Worm (Caenorhabditis elegans) whole organism, late embryonic: ENCODE results near the gene F28A10.4.

Experiments
- K02D7.2 ChIP-seq: sonication (generic microtip); optimal IDR thresholded peaks from 2 replicates; lab custom pipeline; 2017; ENCODE audit warnings: mild to moderate bottlenecking, missing genetic modification characterization, missing compliant biosample characterization
- Y22D7AL.16 ChIP-seq: sonication (generic microtip); optimal IDR thresholded peaks from 2 replicates; lab custom pipeline; 2016; ENCODE audit warnings: missing genetic modification characterization, missing compliant biosample characterization
- ahr-1 ChIP-seq: sonication (generic microtip); optimal IDR thresholded peaks from 2 replicates; lab custom pipeline; 2016; ENCODE audit warnings: missing genetic modification characterization, missing compliant biosample characterization
- ceh-14 ChIP-seq: sonication (generic microtip); optimal IDR thresholded peaks from 2 replicates; lab custom pipeline; 2016; ENCODE audit warnings: missing genotype, missing genetic modification characterization, missing compliant biosample characterization
- ceh-18 ChIP-seq: sonication (generic microtip); optimal IDR thresholded peaks from 2 replicates; lab custom pipeline; 2016; ENCODE audit warnings: missing genetic modification characterization, missing compliant biosample characterization
- ceh-19 ChIP-seq: fragments of 200-800 bp; sonication (Bioruptor generic); optimal IDR thresholded peaks from 2 replicates; lab custom pipeline; 2018; ENCODE audit warnings: mild to moderate bottlenecking, missing genetic modification characterization, missing compliant biosample characterization
- ceh-24 ChIP-seq: sonication (generic microtip); optimal IDR thresholded peaks from 2 replicates; lab custom pipeline; 2016; ENCODE audit warnings: mild to moderate bottlenecking, missing genetic modification characterization, missing compliant biosample characterization
- ceh-30 ChIP-seq: fragments of 150-350 bp; optimal IDR thresholded peaks from 2 replicates; lab custom pipeline; 2014; ENCODE audit warnings: missing biosample characterization, missing genetic modification characterization
- ceh-31 ChIP-seq: sonication (generic microtip); optimal IDR thresholded peaks from 2 replicates; lab custom pipeline; 2016; ENCODE audit warnings: missing genetic modification characterization, missing compliant biosample characterization
- ceh-45 ChIP-seq: fragments of 200-800 bp; sonication (Bioruptor generic); IDR thresholded peaks from 2 replicates; pipeline ENCODE4 v1.3.6; 2022; ENCODE audit warnings: missing genetic modification reagents, missing genetic modification characterization, missing compliant biosample characterization
- ceh-48 ChIP-seq: sonication (generic microtip); optimal IDR thresholded peaks from 2 replicates; lab custom pipeline; 2016; ENCODE audit warnings: missing genetic modification characterization, inconsistent platforms, missing compliant biosample characterization
- ceh-9 ChIP-seq: sonication (generic microtip); optimal IDR thresholded peaks from 2 replicates; lab custom pipeline; 2016; ENCODE audit warnings: mild to moderate bottlenecking, missing genetic modification characterization, inconsistent platforms, missing compliant biosample characterization
- che-1 ChIP-seq: sonication (generic microtip); optimal IDR thresholded peaks from 2 replicates; lab custom pipeline; 2016; ENCODE audit warnings: mild to moderate bottlenecking, missing genetic modification characterization, missing compliant biosample characterization
- dmd-4 ChIP-seq: sonication (generic microtip); optimal IDR thresholded peaks from 2 replicates; lab custom pipeline; 2016; ENCODE audit warnings: borderline replicate concordance, missing genetic modification characterization, missing compliant biosample characterization
- elt-2 ChIP-seq: sonication (generic microtip); optimal IDR thresholded peaks from 2 replicates; lab custom pipeline; 2016; ENCODE audit warnings: missing genetic modification reagents, missing genetic modification characterization, missing compliant biosample characterization
- ets-4 ChIP-seq: sonication (generic microtip); optimal IDR thresholded peaks from 2 replicates; lab custom pipeline; 2016; ENCODE audit warnings: missing genetic modification characterization, missing compliant biosample characterization
- eyg-1 ChIP-seq: sonication (generic microtip); optimal IDR thresholded peaks from 2 replicates; lab custom pipeline; 2016; ENCODE audit warnings: missing genotype, missing genetic modification characterization, missing compliant biosample characterization
- fax-1 ChIP-seq: sonication (generic microtip); optimal IDR thresholded peaks from 2 replicates; lab custom pipeline; 2016; ENCODE audit warnings: missing genotype, missing genetic modification characterization, missing compliant biosample characterization
- fkh-6 ChIP-seq: sonication (generic microtip); optimal IDR thresholded peaks from 2 replicates; lab custom pipeline; 2016; ENCODE audit warnings: missing genetic modification characterization, missing compliant biosample characterization
- hlh-15 ChIP-seq: sonication (generic microtip); optimal IDR thresholded peaks from 2 replicates; lab custom pipeline; 2016; ENCODE audit warnings: missing genetic modification characterization, missing compliant biosample characterization
- hlh-8 ChIP-seq: sonication (generic microtip); optimal IDR thresholded peaks from 2 replicates; lab custom pipeline; 2016; ENCODE audit warnings: missing genotype, missing genetic modification characterization, missing compliant biosample characterization
- lin-11 ChIP-seq: fragments of 200-800 bp; sonication (Bioruptor generic); optimal IDR thresholded peaks from 2 replicates; lab custom pipeline; 2018; ENCODE audit warnings: mild to moderate bottlenecking, missing genetic modification characterization, missing compliant biosample characterization
- nhr-11 ChIP-seq: fragments of 150-350 bp; optimal IDR thresholded peaks from 2 replicates; lab custom pipeline; 2014; ENCODE audit warnings: missing biosample characterization, missing genetic modification characterization
- npax-4 ChIP-seq: sonication (generic microtip); optimal IDR thresholded peaks from 2 replicates; lab custom pipeline; 2016; ENCODE audit warnings: missing genetic modification characterization, missing compliant biosample characterization
- pat-9 ChIP-seq: fragments of 200-800 bp; sonication (Bioruptor generic); optimal IDR thresholded peaks from 2 replicates; lab custom pipeline; 2018; ENCODE audit warnings: mild to moderate bottlenecking, missing genetic modification characterization, moderate library complexity, missing compliant biosample characterization
- pha-4 ChIP-seq: fragments of 150-350 bp; optimal IDR thresholded peaks from 2 replicates; lab custom pipeline; 2018; ENCODE audit warnings: missing biosample characterization, missing genetic modification reagents, missing genetic modification characterization
- pros-1 ChIP-seq: fragments of 150-350 bp; optimal IDR thresholded peaks from 2 replicates; lab custom pipeline; 2014; ENCODE audit warnings: missing biosample characterization, missing genetic modification reagents, missing genetic modification characterization
- ref-2 ChIP-seq: sonication (generic microtip); optimal IDR thresholded peaks from 2 replicates; lab custom pipeline; 2016; ENCODE audit warnings: missing genetic modification characterization, missing compliant biosample characterization
- syd-9 ChIP-seq: sonication (generic microtip); optimal IDR thresholded peaks from 2 replicates; lab custom pipeline; 2016; ENCODE audit warnings: mild to moderate bottlenecking, missing genetic modification characterization, moderate library complexity, missing compliant biosample characterization
- tbx-7 ChIP-seq: sonication (generic microtip); optimal IDR thresholded peaks from 2 replicates; lab custom pipeline; 2016; ENCODE audit warnings: missing genotype, missing genetic modification characterization, missing compliant biosample characterization
- unc-3 ChIP-seq, 2 experiments: fragments of 200-800 bp in 1 of 2; sonication (Bioruptor generic) in 1 of 2; sonication (generic microtip) in 1 of 2; conservative IDR thresholded peaks in 1 of 2; optimal IDR thresholded peaks in 1 of 2; 2 replicates each; pipeline versions ENCODE4 v1.3.6 to Lab custom; 2016 to 2022; ENCODE audit warnings: missing compliant biosample characterization in 2 of 2, missing genetic modification characterization in 2 of 2, missing genetic modification reagents in 1 of 2
- unc-42 ChIP-seq: sonication (generic microtip); optimal IDR thresholded peaks from 2 replicates; lab custom pipeline; 2016; ENCODE audit warnings: missing genotype, missing genetic modification characterization, missing compliant biosample characterization
- unc-55 ChIP-seq: sonication (generic microtip); optimal IDR thresholded peaks from 2 replicates; lab custom pipeline; 2017; ENCODE audit warnings: missing biosample characterization, missing genetic modification reagents, missing genetic modification characterization
- zip-5 ChIP-seq: sonication (generic microtip); optimal IDR thresholded peaks from 2 replicates; lab custom pipeline; 2016; ENCODE audit warnings: missing genetic modification characterization, missing compliant biosample characterization

The F28A10.4 gene

ce11 chrII:868240-868864 lies 24.3 kb downstream of the F28A10.4 start, which contains the start of gene fbxc-51:
TSS of gene fbxc-51 (plus strand) at chrII:868814.
- TF ChIP-seq ceh-18 (tag; lab: Kevin White, UChicago) (no peak), fkh-6 (tag; lab: Kevin White, UChicago) (no peak), ceh-19 (GFP tag; lab: Kevin White, UChicago) (no peak), elt-2 (tag; lab: Kevin White, UChicago) (peak; percentile 30)

- TF ChIP-seq pros-1 (tag; lab: Kevin White, UChicago) (no peak), ceh-30 (tag; lab: Kevin White, UChicago) (no peak), ahr-1 (tag; lab: Kevin White, UChicago) (no peak), Y22D7AL.16 (no peak)
Measured at ce11 chrII:869316-869715, 25.2 kb downstream of the F28A10.4 start.

ce11 chrII:872993-873787 lies 29.1 kb downstream of the F28A10.4 start, which contains the start of gene alg-2:
TSS of gene alg-2 (plus strand) at chrII:873212.
- TF ChIP-seq ref-2: peak; percentile 52
- TF ChIP-seq K02D7.2 (tag; lab: Kevin White, UChicago): peak; percentile 27
- no peak for TF ChIP-seq eyg-1
- peak; percentile 26 for TF ChIP-seq che-1 (tag; lab: Kevin White, UChicago)
- TF ChIP-seq unc-3 (GFP tag; conservative IDR thresholded peaks at IDR 0.05; lab: Robert Waterston, UW): peak; percentile 48; the same call in 1 of the 2 replicates
- TF ChIP-seq unc-3 (tag; optimal IDR thresholded peaks at IDR 0.05; lab: Kevin White, UChicago): peak; percentile 82
- peak; percentile 28 for TF ChIP-seq unc-55
- TF ChIP-seq unc-42 (tag; lab: Kevin White, UChicago): peak; percentile 91
- TF ChIP-seq ceh-14 (tag; lab: Kevin White, UChicago): peak; percentile 7
- peak; percentile 67 for TF ChIP-seq ceh-48 (tag; lab: Kevin White, UChicago)
- TF ChIP-seq pha-4: no peak
- TF ChIP-seq ceh-31 (tag; lab: Kevin White, UChicago): peak; percentile 1
- peak; percentile 15 for TF ChIP-seq ets-4 (tag; lab: Kevin White, UChicago)
- TF ChIP-seq elt-2 (tag; lab: Kevin White, UChicago): peak; percentile 53
- TF ChIP-seq pros-1 (tag; lab: Kevin White, UChicago): no peak
- no peak for TF ChIP-seq npax-4
- TF ChIP-seq, all 69 proteins: peak for 11

ce11 chrII:875739-876138 lies 31.7 kb downstream of the F28A10.4 start:
- TF ChIP-seq zip-5 (tag; lab: Kevin White, UChicago) (no peak), ceh-45 (no peak), ceh-18 (tag; lab: Kevin White, UChicago) (no peak), ceh-31 (tag; lab: Kevin White, UChicago) (no peak), pat-9 (tag; lab: Kevin White, UChicago) (no peak), syd-9 (tag; lab: Kevin White, UChicago) (no peak), nhr-11 (tag; lab: Kevin White, UChicago) (no peak), tbx-7 (tag; lab: Kevin White, UChicago) (no peak), hlh-15 (tag; lab: Kevin White, UChicago) (no peak), ref-2 (no peak), ceh-30 (tag; lab: Kevin White, UChicago) (no peak), elt-2 (tag; lab: Kevin White, UChicago) (no peak)

- TF ChIP-seq pat-9 (tag; lab: Kevin White, UChicago) (no peak), ahr-1 (tag; lab: Kevin White, UChicago) (no peak), ceh-31 (tag; lab: Kevin White, UChicago) (no peak), fax-1 (tag; lab: Kevin White, UChicago) (no peak), ref-2 (no peak), ceh-14 (tag; lab: Kevin White, UChicago) (no peak), lin-11 (no peak), ceh-9 (tag; lab: Kevin White, UChicago) (no peak), dmd-4 (tag; lab: Kevin White, UChicago) (no peak), hlh-8 (tag; lab: Kevin White, UChicago) (no peak), Y22D7AL.16 (no peak), ets-4 (tag; lab: Kevin White, UChicago) (no peak), ceh-24 (no peak)
- TF ChIP-seq, all 69 proteins: peak for 0
Measured at ce11 chrII:880666-881226, 36.7 kb downstream of the F28A10.4 start.
